Worm (Caenorhabditis elegans): ENCODE results near the gene F41F3.8.

ce11 chrV:4691657-4692056, 43.0 kb downstream of the F41F3.8 start:
- TF ChIP-seq elt-3 (tag; optimal IDR thresholded peaks at IDR 0.05) (no peak), Y116A8C.19 (tag; optimal IDR thresholded peaks at IDR 0.05; ENCODE audit: borderline replicate concordance) (no peak), fkh-10 (GFP tag; optimal IDR thresholded peaks at IDR 0.05) (no peak), lin-13 (GFP tag; optimal IDR thresholded peaks at IDR 0.05) (no peak), lin-35 (GFP tag; optimal IDR thresholded peaks at IDR 0.05) (no peak), fos-1 (tag; optimal IDR thresholded peaks at IDR 0.05) (no peak), lin-15B (tag; optimal IDR thresholded peaks at IDR 0.05) (no peak), fkh-8 (tag; optimal IDR thresholded peaks at IDR 0.05) (no peak), ama-1 (optimal IDR thresholded peaks at IDR 0.05) (no peak), nhr-28 (tag; optimal IDR thresholded peaks at IDR 0.05) (no peak), swsn-7 (tag; optimal IDR thresholded peaks at IDR 0.05) (no peak), alr-1 (tag; optimal IDR thresholded peaks at IDR 0.05; ENCODE audit: borderline replicate concordance) (no peak), aly-2 (tag; optimal IDR thresholded peaks at IDR 0.05) (no peak), lir-3 (tag; optimal IDR thresholded peaks at IDR 0.05; ENCODE audit: poor library complexity) (no peak)
